Worm (Caenorhabditis elegans): ENCODE data around the gene B0454.5.

DNA sequence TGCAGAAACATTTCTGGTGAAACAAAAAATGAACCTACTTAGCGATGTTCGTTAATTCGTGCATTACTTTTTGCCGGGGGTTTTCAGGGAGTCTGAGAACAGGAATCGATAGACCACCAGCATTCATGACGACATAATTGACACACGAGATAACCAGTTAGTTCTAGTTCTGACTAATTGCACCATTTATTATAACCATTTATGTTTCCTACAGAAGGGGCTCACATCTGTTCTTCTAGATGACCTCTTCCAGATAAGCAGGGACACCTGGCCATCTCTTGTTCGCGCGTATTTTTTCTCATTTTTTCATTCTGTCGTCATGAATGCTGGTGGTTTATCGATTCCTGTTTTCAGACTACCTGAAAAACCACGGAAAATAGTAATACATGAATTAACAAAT lies 30.3 kb upstream of the B0454.5 start, which contains the start of gene sdz-5:
- TF ChIP-seq zag-1 (tag; optimal IDR thresholded peaks at IDR 0.05) (no peak), ama-1 (optimal IDR thresholded peaks at IDR 0.05) (no peak), nhr-11 (tag; optimal IDR thresholded peaks at IDR 0.05) (no peak), unc-39 (tag; optimal IDR thresholded peaks at IDR 0.05) (no peak), ceh-82 (tag; optimal IDR thresholded peaks at IDR 0.05) (no peak), lin-39 (tag; optimal IDR thresholded peaks at IDR 0.05) (no peak), unc-62 (GFP tag; optimal IDR thresholded peaks at IDR 0.05) (no peak), nhr-237 (tag; optimal IDR thresholded peaks at IDR 0.05) (no peak), blmp-1 (tag; optimal IDR thresholded peaks at IDR 0.05; ENCODE audit: insufficient read depth) (no peak), unc-55 (GFP tag; optimal IDR thresholded peaks at IDR 0.05) (no peak), R02D3.7 (tag; optimal IDR thresholded peaks at IDR 0.05) (no peak), aly-2 (tag; optimal IDR thresholded peaks at IDR 0.05) (no peak), lin-13 (GFP tag; optimal IDR thresholded peaks at IDR 0.05) (no peak)
